Worm (Caenorhabditis elegans): Measurements from ENCODE around the gene Y75B12B.1.

DNA sequence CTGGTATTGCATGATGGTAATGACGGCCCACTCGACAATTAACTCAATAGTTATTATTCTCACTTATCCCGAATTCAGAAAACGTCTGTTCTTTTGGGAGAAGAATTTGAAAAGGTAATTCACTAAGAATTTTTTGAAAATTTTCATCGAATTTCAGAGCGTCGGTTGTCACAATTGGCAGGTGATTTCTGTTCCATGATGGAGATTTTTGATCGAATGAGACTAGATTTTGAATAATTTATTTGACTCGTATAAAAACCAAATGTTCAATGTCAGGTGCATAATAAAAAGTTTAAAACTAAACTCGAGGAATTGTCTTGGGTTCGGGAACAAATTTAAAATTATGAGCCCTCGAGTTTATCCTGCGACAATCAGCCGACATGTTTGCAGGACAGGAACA, 32.2 kb downstream of the Y75B12B.1 start, which contains the start of gene sri-25:
- TF ChIP-seq flt-1 (GFP tag; IDR thresholded peaks at IDR 0.05) (no peak), T22C8.4 (GFP tag; IDR thresholded peaks at IDR 0.05) (no peak), cog-1 (tag; optimal IDR thresholded peaks at IDR 0.05) (no peak), ztf-23 (GFP tag; IDR thresholded peaks at IDR 0.05) (no peak), klf-2 (GFP tag; conservative IDR thresholded peaks at IDR 0.05) (no peak)
